Worm (Caenorhabditis elegans) whole organism, L2 larva: ENCODE measurements around the gene F28G4.2.

Source experiments
- C34F6.9 ChIP-seq: fragments of 150-350 bp; optimal IDR thresholded peaks from 2 replicates; lab custom pipeline; 2014; ENCODE audit warnings: missing biosample characterization, missing genetic modification characterization
- R02D3.7 ChIP-seq: fragments of 150-350 bp; optimal IDR thresholded peaks from 2 replicates; lab custom pipeline; 2014; ENCODE audit warnings: missing biosample characterization, missing genetic modification characterization
- ZK546.5 ChIP-seq: sonication (generic microtip); optimal IDR thresholded peaks from 2 replicates; lab custom pipeline; 2017; ENCODE audit warnings: missing biosample characterization, missing genetic modification characterization
- alr-1 ChIP-seq: fragments of 150-350 bp; optimal IDR thresholded peaks from 2 replicates; lab custom pipeline; 2014; ENCODE audit warnings: missing biosample characterization, missing genetic modification characterization
- aly-2 ChIP-seq: fragments of 150-350 bp; optimal IDR thresholded peaks from 2 replicates; lab custom pipeline; 2014; ENCODE audit warnings: missing biosample characterization, missing genetic modification characterization
- blmp-1 ChIP-seq: sonication (generic microtip); optimal IDR thresholded peaks from 2 replicates; lab custom pipeline; 2017; ENCODE audit warnings: missing genetic modification characterization, mild to moderate bottlenecking, missing compliant biosample characterization, antibody characterized with exemption, moderate library complexity; ENCODE audit not compliant: insufficient read depth
- ceh-16 ChIP-seq: fragments of 150-350 bp; optimal IDR thresholded peaks from 2 replicates; lab custom pipeline; 2014; ENCODE audit warnings: missing biosample characterization, missing genetic modification characterization
- dmd-4 ChIP-seq: sonication (generic microtip); optimal IDR thresholded peaks from 2 replicates; lab custom pipeline; 2017; ENCODE audit warnings: missing biosample characterization, missing genetic modification characterization
- egl-27 ChIP-seq: sonication (generic microtip); optimal IDR thresholded peaks from 3 replicates; lab custom pipeline; 2017; ENCODE audit warnings: missing biosample characterization, missing genetic modification reagents, missing genetic modification characterization
- fos-1 ChIP-seq: fragments of 150-350 bp; optimal IDR thresholded peaks from 2 replicates; lab custom pipeline; 2014; ENCODE audit warnings: missing biosample characterization, missing genetic modification characterization
- gmeb-1 ChIP-seq: fragments of 150-350 bp; optimal IDR thresholded peaks from 2 replicates; lab custom pipeline; 2014; ENCODE audit warnings: missing biosample characterization, missing genetic modification characterization
- lin-11 ChIP-seq: fragments of 150-350 bp; sonication (generic microtip); optimal IDR thresholded peaks from 2 replicates; lab custom pipeline; 2014; ENCODE audit warnings: missing biosample characterization, missing genetic modification characterization, inconsistent platforms, mixed read lengths
- lin-13 ChIP-seq: fragments of 150-350 bp; optimal IDR thresholded peaks from 2 replicates; lab custom pipeline; 2014; ENCODE audit warnings: missing biosample characterization, missing genetic modification reagents, missing genetic modification characterization
- lin-39 ChIP-seq: fragments of 150-350 bp; optimal IDR thresholded peaks from 2 replicates; lab custom pipeline; 2014; ENCODE audit warnings: missing biosample characterization, missing genetic modification reagents, missing genetic modification characterization
- lsy-2 ChIP-seq, 2 experiments: fragments of 150-350 bp in 1 of 2; sonication (generic microtip) in 1 of 2; optimal IDR thresholded peaks; 2 replicates each; lab custom pipeline; 2014 to 2017; ENCODE audit warnings: missing biosample characterization in 2 of 2, missing genetic modification characterization in 2 of 2
- mab-5 ChIP-seq: fragments of 150-350 bp; optimal IDR thresholded peaks from 2 replicates; lab custom pipeline; 2014; ENCODE audit warnings: missing biosample characterization, missing genetic modification characterization
- mbf-1 ChIP-seq: sonication (generic microtip); optimal IDR thresholded peaks from 2 replicates; lab custom pipeline; 2017; ENCODE audit warnings: missing biosample characterization, missing genetic modification characterization
- mdl-1 ChIP-seq, 2 experiments: fragments of 150-350 bp in 1 of 2; sonication (generic microtip) in 1 of 2; optimal IDR thresholded peaks; 2 replicates each; lab custom pipeline; 2017; ENCODE audit warnings: missing biosample characterization in 2 of 2, missing genetic modification characterization in 2 of 2
- nhr-10 ChIP-seq: sonication (generic microtip); optimal IDR thresholded peaks from 2 replicates; lab custom pipeline; 2017; ENCODE audit warnings: missing biosample characterization, missing genetic modification characterization
- nhr-11 ChIP-seq: fragments of 150-350 bp; optimal IDR thresholded peaks from 2 replicates; lab custom pipeline; 2014; ENCODE audit warnings: missing biosample characterization, missing genetic modification characterization
- nhr-12 ChIP-seq: fragments of 150-350 bp; optimal IDR thresholded peaks from 2 replicates; lab custom pipeline; 2014; ENCODE audit warnings: missing biosample characterization, missing genetic modification characterization
- nhr-129 ChIP-seq: fragments of 150-350 bp; optimal IDR thresholded peaks from 2 replicates; lab custom pipeline; 2014; ENCODE audit warnings: missing biosample characterization, missing genetic modification characterization
- nhr-21 ChIP-seq: fragments of 150-350 bp; optimal IDR thresholded peaks from 2 replicates; lab custom pipeline; 2014; ENCODE audit warnings: missing biosample characterization, missing genetic modification characterization
- nhr-23 ChIP-seq: fragments of 150-350 bp; optimal IDR thresholded peaks from 2 replicates; lab custom pipeline; 2014; ENCODE audit warnings: missing biosample characterization, missing genetic modification reagents, missing genetic modification characterization
- nhr-237 ChIP-seq: fragments of 150-350 bp; optimal IDR thresholded peaks from 2 replicates; lab custom pipeline; 2014; ENCODE audit warnings: missing biosample characterization, missing genetic modification characterization
- nhr-25 ChIP-seq: fragments of 150-350 bp; sonication (generic microtip); optimal IDR thresholded peaks from 3 replicates; lab custom pipeline; 2014; ENCODE audit warnings: missing biosample characterization, missing genetic modification characterization
- nhr-6 ChIP-seq: fragments of 150-350 bp; optimal IDR thresholded peaks from 2 replicates; lab custom pipeline; 2014; ENCODE audit warnings: missing biosample characterization, missing genetic modification characterization
- nhr-77 ChIP-seq: fragments of 150-350 bp; optimal IDR thresholded peaks from 2 replicates; lab custom pipeline; 2014; ENCODE audit warnings: missing biosample characterization, missing genetic modification characterization
- peb-1 ChIP-seq: fragments of 150-350 bp; optimal IDR thresholded peaks from 2 replicates; lab custom pipeline; 2014; ENCODE audit warnings: missing biosample characterization, missing genetic modification characterization
- snpc-4 ChIP-seq: fragments of 150-350 bp; optimal IDR thresholded peaks from 2 replicates; lab custom pipeline; 2014; ENCODE audit warnings: missing biosample characterization, missing genetic modification characterization
- unc-39 ChIP-seq: fragments of 150-350 bp; optimal IDR thresholded peaks from 2 replicates; lab custom pipeline; 2014; ENCODE audit warnings: missing biosample characterization, missing genetic modification characterization
- unc-55 ChIP-seq: fragments of 150-350 bp; sonication (generic microtip); optimal IDR thresholded peaks from 3 replicates; lab custom pipeline; 2014; ENCODE audit warnings: missing biosample characterization, missing genetic modification reagents, missing genetic modification characterization
- zag-1 ChIP-seq: fragments of 150-350 bp; optimal IDR thresholded peaks from 2 replicates; lab custom pipeline; 2014; ENCODE audit warnings: missing biosample characterization, missing genetic modification characterization
- ztf-11 ChIP-seq: sonication (generic microtip); optimal IDR thresholded peaks from 2 replicates; lab custom pipeline; 2017; ENCODE audit warnings: missing biosample characterization, missing genetic modification characterization

F28G4.2 gene

DNA sequence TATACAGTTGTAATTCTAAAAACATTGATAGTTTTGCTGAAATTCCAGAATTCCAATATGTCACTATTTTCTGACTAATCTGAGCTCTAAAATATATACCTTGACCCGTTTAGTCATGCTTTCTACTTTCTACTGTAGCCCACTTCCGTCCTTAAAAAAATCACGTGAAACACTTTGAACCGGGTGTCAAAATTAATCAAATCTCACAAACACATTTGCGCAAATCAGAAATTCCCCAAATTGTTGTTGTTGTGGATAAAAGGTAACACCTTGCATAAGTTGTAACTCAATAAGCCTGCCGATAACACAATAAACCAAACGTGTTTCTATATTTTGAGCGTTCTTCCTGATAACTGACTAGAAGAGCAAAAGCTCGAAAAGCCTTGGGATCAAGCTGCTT is 25.1 kb upstream of the F28G4.2 start, which contains the start of gene srxa-7:
TSS of gene srxa-7 (plus strand) at position 301 of the 400 bp plus-strand sequence.
- TF ChIP-seq unc-39 (tag; lab: Kevin White, UChicago): no peak
- no peak for TF ChIP-seq alr-1 (tag; lab: Kevin White, UChicago)
- TF ChIP-seq ztf-11 (tag; lab: Kevin White, UChicago): no peak
- no peak for TF ChIP-seq lin-39 (tag; lab: Kevin White, UChicago)
- no peak for TF ChIP-seq nhr-10 (tag; lab: Kevin White, UChicago)
- no peak for TF ChIP-seq ZK546.5 (tag; lab: Kevin White, UChicago)
- TF ChIP-seq zag-1 (tag; lab: Kevin White, UChicago): no peak
- TF ChIP-seq C34F6.9: no peak
- TF ChIP-seq, all 48 proteins: peak for 0

- TF ChIP-seq mab-5 (tag; lab: Kevin White, UChicago) (no peak), fos-1 (tag; lab: Kevin White, UChicago) (peak; percentile 71), ceh-16 (no peak)
These were observed 20.3 kb upstream of the F28G4.2 start, which contains the start of the genes C31A11.13 and oac-6 for ce11 chrV:16302439-16302838. TSS of gene C31A11.13 (minus strand) at chrV:16302551. TSS of gene oac-6 (plus strand) at chrV:16302717.

DNA sequence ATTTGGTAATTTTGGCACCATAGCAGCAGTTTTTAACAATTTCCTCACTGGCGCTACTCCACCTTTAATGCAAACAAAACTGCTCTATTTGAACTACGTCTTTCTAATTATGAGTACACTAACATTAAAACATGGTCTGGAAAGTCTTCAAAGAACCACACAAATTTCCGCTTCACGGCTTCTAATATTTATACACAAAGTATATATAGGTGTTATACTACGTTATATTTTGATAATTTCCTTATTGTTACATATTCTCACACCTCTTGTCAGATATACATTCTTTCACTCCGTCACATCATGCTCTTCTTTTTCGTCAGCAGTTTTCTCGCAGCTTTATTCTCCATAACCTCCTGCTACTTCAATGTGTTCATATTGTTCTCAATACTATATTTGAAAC is 18.2 kb upstream of the F28G4.2 start, which contains the start of gene srbc-82:
TSS of gene srbc-82 (plus strand) at position 301 of the 400 bp plus-strand sequence.
- TF ChIP-seq peb-1 (tag; lab: Kevin White, UChicago) (no peak), C34F6.9 (no peak), ZK546.5 (tag; lab: Kevin White, UChicago) (no peak), unc-55 (GFP tag; lab: Kevin White, UChicago) (no peak), gmeb-1 (tag; lab: Kevin White, UChicago) (no peak), nhr-6 (tag; lab: Kevin White, UChicago) (no peak), blmp-1 (tag; lab: Kevin White, UChicago) (no peak), fos-1 (tag; lab: Kevin White, UChicago) (no peak)
- TF ChIP-seq, all 48 proteins: peak for 0

DNA sequence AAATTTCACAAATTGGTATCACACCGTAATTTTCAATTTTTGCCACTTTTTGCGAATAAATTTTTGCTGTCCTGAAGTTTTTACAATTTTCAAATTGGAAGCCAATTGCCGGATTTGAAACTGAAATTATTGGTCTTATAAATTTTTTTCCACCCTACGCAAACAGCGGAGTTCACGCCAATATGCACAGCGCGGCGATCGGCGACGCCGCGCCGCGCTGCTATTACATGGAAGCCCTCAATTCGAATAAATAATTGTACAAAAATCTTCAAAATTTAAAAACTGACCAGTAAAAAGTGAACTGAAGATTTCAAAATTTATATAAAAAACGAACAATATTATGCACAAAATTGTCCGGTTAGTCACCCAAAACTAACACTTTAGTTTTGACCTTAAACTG is 17.7 kb upstream of the F28G4.2 start:
- no peak for TF ChIP-seq nhr-77
- TF ChIP-seq R02D3.7: no peak
- no peak for TF ChIP-seq nhr-129 (tag; lab: Kevin White, UChicago)
- no peak for TF ChIP-seq ZK546.5 (tag; lab: Kevin White, UChicago)
- no peak for TF ChIP-seq nhr-10 (tag; lab: Kevin White, UChicago)
- TF ChIP-seq aly-2 (tag; lab: Kevin White, UChicago): no peak
- TF ChIP-seq egl-27: no peak
- TF ChIP-seq nhr-11: no peak
- no peak for TF ChIP-seq nhr-237 (tag; lab: Kevin White, UChicago)
- TF ChIP-seq mdl-1 (tag; optimal IDR thresholded peaks at IDR 0.05; lab: Kevin White, UChicago): no peak
- TF ChIP-seq gmeb-1 (tag; lab: Kevin White, UChicago): no peak
- no peak for TF ChIP-seq mab-5 (tag; lab: Kevin White, UChicago)
- no peak for TF ChIP-seq unc-55 (GFP tag; lab: Kevin White, UChicago)
- TF ChIP-seq lin-11 (tag; lab: Kevin White, UChicago): no peak
- no peak for TF ChIP-seq nhr-6 (tag; lab: Kevin White, UChicago)
- no peak for TF ChIP-seq C34F6.9

DNA sequence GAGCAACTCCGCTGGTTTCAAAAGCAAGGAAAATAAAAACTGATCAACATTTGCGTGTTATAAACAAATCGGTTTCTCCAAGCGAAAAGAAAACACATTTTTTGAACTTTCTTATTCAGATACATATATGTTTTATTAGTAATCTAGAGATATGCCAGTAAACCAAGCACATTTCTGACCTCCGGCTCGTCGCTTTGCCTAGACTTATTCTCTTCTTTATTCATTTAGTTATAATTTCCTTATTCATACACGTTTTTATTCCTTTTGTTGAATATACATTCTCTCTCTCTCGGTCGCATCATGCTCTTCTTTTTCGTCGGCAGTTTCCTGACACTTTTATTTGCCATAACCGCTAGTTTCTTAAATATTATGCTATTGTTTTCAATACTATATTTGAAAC is 16.5 kb upstream of the F28G4.2 start, which contains the start of gene srbc-84:
TSS of gene srbc-84 (plus strand) at position 301 of the 400 bp plus-strand sequence.
- TF ChIP-seq lin-13: no peak
- no peak for TF ChIP-seq C34F6.9
- no peak for TF ChIP-seq dmd-4 (tag; lab: Kevin White, UChicago)
- TF ChIP-seq nhr-10 (tag; lab: Kevin White, UChicago): no peak
- TF ChIP-seq nhr-12 (tag; lab: Kevin White, UChicago): no peak
- TF ChIP-seq nhr-237 (tag; lab: Kevin White, UChicago): no peak
- TF ChIP-seq nhr-11: no peak
- TF ChIP-seq nhr-21 (tag; lab: Kevin White, UChicago): no peak
- no peak for TF ChIP-seq mbf-1
- no peak for TF ChIP-seq lsy-2 (tag; optimal IDR thresholded peaks at IDR 0.05; lab: Kevin White, UChicago)
- TF ChIP-seq nhr-129 (tag; lab: Kevin White, UChicago): no peak
- no peak for TF ChIP-seq nhr-25 (tag; lab: Kevin White, UChicago)
- TF ChIP-seq snpc-4 (tag; lab: Kevin White, UChicago): no peak
- no peak for TF ChIP-seq nhr-23 (tag; lab: Kevin White, UChicago)
- TF ChIP-seq zag-1 (tag; lab: Kevin White, UChicago): no peak
